Worm (Caenorhabditis elegans): ENCODE data around the gene ZK836.3.

- TF ChIP-seq ama-1 (optimal IDR thresholded peaks at IDR 0.05) (no peak), tbx-11 (GFP tag; IDR thresholded peaks at IDR 0.05) (no peak), flt-1 (GFP tag; IDR thresholded peaks at IDR 0.05) (no peak), F13C5.2 (tag; optimal IDR thresholded peaks at IDR 0.05) (no peak), tbx-37 (GFP tag; conservative IDR thresholded peaks at IDR 0.05) (no peak), hmbx-1 (tag; optimal IDR thresholded peaks at IDR 0.05) (no peak), aly-1 (tag; optimal IDR thresholded peaks at IDR 0.05) (no peak)
Observed at ce11 chrV:12167653-12168052, 28.1 kb downstream of the ZK836.3 start, which contains the start of gene col-37.
